Worm (Caenorhabditis elegans): Measurements from ENCODE around the gene Y51A2A.5.

Y51A2A.5 gene

ce11 chrV:18331086-18331485 lies 32.5 kb downstream of the Y51A2A.5 start, which contains the start of gene B0462.4:
TSS of gene B0462.4 (minus strand) at chrV:18331186.
- TF ChIP-seq mab-5 (tag; optimal IDR thresholded peaks at IDR 0.05), result no peak
- TF ChIP-seq unc-120 (tag; optimal IDR thresholded peaks at IDR 0.05; ENCODE audit: poor library complexity, severe bottlenecking), result no peak
- TF ChIP-seq nhr-12 (tag; optimal IDR thresholded peaks at IDR 0.05), result no peak
- TF ChIP-seq tbx-8 (GFP tag; optimal IDR thresholded peaks at IDR 0.05), result no peak
- no peak for TF ChIP-seq drap-1 (GFP tag; optimal IDR thresholded peaks at IDR 0.05)
- no peak for TF ChIP-seq sptf-1 (tag; optimal IDR thresholded peaks at IDR 0.05)
- TF ChIP-seq lsy-2 (tag; optimal IDR thresholded peaks at IDR 0.05), result no peak
- TF ChIP-seq bed-3 (GFP tag; optimal IDR thresholded peaks at IDR 0.05), result no peak
- no peak for TF ChIP-seq lin-32 (GFP tag; optimal IDR thresholded peaks at IDR 0.05)
- TF ChIP-seq nhr-28 (tag; optimal IDR thresholded peaks at IDR 0.05), result no peak
- TF ChIP-seq ces-1 (GFP tag; optimal IDR thresholded peaks at IDR 0.05), result no peak
- no peak for TF ChIP-seq unc-39 (tag; optimal IDR thresholded peaks at IDR 0.05)
- TF ChIP-seq hlh-1 (tag; optimal IDR thresholded peaks at IDR 0.05), result no peak
- no peak for TF ChIP-seq ceh-83 (GFP tag; optimal IDR thresholded peaks at IDR 0.05)
- TF ChIP-seq ceh-43 (GFP tag; optimal IDR thresholded peaks at IDR 0.05), result no peak
- TF ChIP-seq M03D4.4 (tag; optimal IDR thresholded peaks at IDR 0.05), result no peak

ce11 chrV:18337643-18338042 lies 39.0 kb downstream of the Y51A2A.5 start:
- TF ChIP-seq drap-1 (GFP tag; optimal IDR thresholded peaks at IDR 0.05) (no peak), lin-32 (GFP tag; optimal IDR thresholded peaks at IDR 0.05) (no peak), nhr-28 (tag; optimal IDR thresholded peaks at IDR 0.05) (no peak), bed-3 (GFP tag; optimal IDR thresholded peaks at IDR 0.05) (no peak), elt-1 (tag; optimal IDR thresholded peaks at IDR 0.05; ENCODE audit: borderline replicate concordance, insufficient read depth) (no peak), ztf-11 (tag; optimal IDR thresholded peaks at IDR 0.05) (no peak), flh-1 (GFP tag; optimal IDR thresholded peaks at IDR 0.05) (no peak), mep-1 (tag; optimal IDR thresholded peaks at IDR 0.05) (no peak), mab-5 (tag; optimal IDR thresholded peaks at IDR 0.05) (no peak), ceh-83 (GFP tag; optimal IDR thresholded peaks at IDR 0.05) (no peak), sptf-1 (tag; optimal IDR thresholded peaks at IDR 0.05) (no peak), cnd-1 (tag; optimal IDR thresholded peaks at IDR 0.05) (no peak), tbx-8 (GFP tag; optimal IDR thresholded peaks at IDR 0.05) (no peak)

ce11 chrV:18339807-18340206 lies 41.2 kb downstream of the Y51A2A.5 start, which contains the start of gene C08E8.10:
TSS of gene C08E8.10 (minus strand) at chrV:18339907.
- TF ChIP-seq ceh-43 (GFP tag; optimal IDR thresholded peaks at IDR 0.05) (no peak), tbx-8 (GFP tag; optimal IDR thresholded peaks at IDR 0.05) (no peak), drap-1 (GFP tag; optimal IDR thresholded peaks at IDR 0.05) (no peak), ceh-83 (GFP tag; optimal IDR thresholded peaks at IDR 0.05) (no peak), lin-32 (GFP tag; optimal IDR thresholded peaks at IDR 0.05) (no peak), nhr-76 (tag; optimal IDR thresholded peaks at IDR 0.05) (no peak), unc-62 (GFP tag; optimal IDR thresholded peaks at IDR 0.05) (no peak), hlh-1 (tag; optimal IDR thresholded peaks at IDR 0.05) (no peak)

DNA sequence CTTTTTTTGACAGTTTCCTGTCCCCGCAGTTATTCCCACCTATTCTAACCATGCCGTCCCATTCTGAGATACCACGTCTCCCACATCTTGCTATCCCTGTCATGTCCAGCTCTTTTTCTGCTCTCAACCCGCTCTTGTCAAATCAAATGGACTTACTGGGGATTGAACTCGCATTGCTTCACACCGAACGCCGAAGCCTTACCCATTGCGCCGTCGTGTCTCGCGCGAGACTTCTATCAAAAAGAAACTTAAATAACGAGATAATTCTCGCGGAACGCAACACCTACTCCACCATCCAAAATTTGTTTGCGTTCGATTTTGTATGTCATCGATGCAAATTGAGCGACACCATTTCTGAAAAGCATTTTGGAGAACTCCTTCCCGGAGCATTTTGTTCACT lies 45.6 kb downstream of the Y51A2A.5 start:
- TF ChIP-seq flh-1 (GFP tag; optimal IDR thresholded peaks at IDR 0.05), result no peak
- no peak for TF ChIP-seq zip-8 (tag; optimal IDR thresholded peaks at IDR 0.05)
- TF ChIP-seq nhr-237 (tag; optimal IDR thresholded peaks at IDR 0.05), result no peak
- TF ChIP-seq ztf-11 (tag; optimal IDR thresholded peaks at IDR 0.05), result no peak
- TF ChIP-seq nhr-28 (tag; optimal IDR thresholded peaks at IDR 0.05), result no peak

ce11 chrV:18346080-18346479 lies 47.5 kb downstream of the Y51A2A.5 start:
- TF ChIP-seq blmp-1 (tag; optimal IDR thresholded peaks at IDR 0.05) (no peak), elt-3 (tag; optimal IDR thresholded peaks at IDR 0.05) (peak; percentile 30)

- TF ChIP-seq ztf-11 (tag; optimal IDR thresholded peaks at IDR 0.05) (no peak), unc-39 (tag; optimal IDR thresholded peaks at IDR 0.05) (no peak), lin-32 (GFP tag; optimal IDR thresholded peaks at IDR 0.05) (no peak), lin-13 (tag; optimal IDR thresholded peaks at IDR 0.05) (no peak), M03D4.4 (tag; optimal IDR thresholded peaks at IDR 0.05) (no peak), sem-2 (GFP tag; optimal IDR thresholded peaks at IDR 0.05) (no peak), sptf-1 (tag; optimal IDR thresholded peaks at IDR 0.05) (no peak), nhr-237 (tag; optimal IDR thresholded peaks at IDR 0.05) (no peak), mep-1 (tag; optimal IDR thresholded peaks at IDR 0.05) (no peak), hlh-1 (tag; optimal IDR thresholded peaks at IDR 0.05) (no peak), blmp-1 (tag; optimal IDR thresholded peaks at IDR 0.05) (no peak), drap-1 (GFP tag; optimal IDR thresholded peaks at IDR 0.05) (no peak), elt-1 (tag; optimal IDR thresholded peaks at IDR 0.05; ENCODE audit: borderline replicate concordance, insufficient read depth) (no peak), mab-5 (tag; optimal IDR thresholded peaks at IDR 0.05) (no peak), zip-8 (tag; optimal IDR thresholded peaks at IDR 0.05) (no peak), nhr-28 (tag; optimal IDR thresholded peaks at IDR 0.05) (no peak), nhr-12 (tag; optimal IDR thresholded peaks at IDR 0.05) (no peak), flh-1 (GFP tag; optimal IDR thresholded peaks at IDR 0.05) (no peak)
These were observed 51.4 kb downstream of the Y51A2A.5 start, which contains the start of gene C08E8.3 for ce11 chrV:18350046-18350445. TSS of gene C08E8.3 (plus strand) at chrV:18350129.

All from whole organism, mixed stage, embryonic.